Worm (Caenorhabditis elegans) whole organism, late embryonic: ENCODE measurements around the gene C34F11.1.

Source experiments
- K02D7.2 ChIP-seq: sonication (generic microtip); optimal IDR thresholded peaks from 2 replicates; lab custom pipeline; 2017; ENCODE audit warnings: mild to moderate bottlenecking, missing genetic modification characterization, missing compliant biosample characterization
- fkh-10 ChIP-seq: fragments of 150-350 bp; optimal IDR thresholded peaks from 2 replicates; lab custom pipeline; 2014; ENCODE audit warnings: missing biosample characterization, missing genetic modification reagents, missing genetic modification characterization
- hlh-30 ChIP-seq: sonication (generic microtip); optimal IDR thresholded peaks from 2 replicates; lab custom pipeline; 2017; ENCODE audit warnings: antibody characterized with exemption, missing genetic modification characterization, missing compliant biosample characterization; ENCODE audit not compliant: insufficient read depth
- unc-55 ChIP-seq: sonication (generic microtip); optimal IDR thresholded peaks from 2 replicates; lab custom pipeline; 2017; ENCODE audit warnings: missing biosample characterization, missing genetic modification reagents, missing genetic modification characterization

DNA sequence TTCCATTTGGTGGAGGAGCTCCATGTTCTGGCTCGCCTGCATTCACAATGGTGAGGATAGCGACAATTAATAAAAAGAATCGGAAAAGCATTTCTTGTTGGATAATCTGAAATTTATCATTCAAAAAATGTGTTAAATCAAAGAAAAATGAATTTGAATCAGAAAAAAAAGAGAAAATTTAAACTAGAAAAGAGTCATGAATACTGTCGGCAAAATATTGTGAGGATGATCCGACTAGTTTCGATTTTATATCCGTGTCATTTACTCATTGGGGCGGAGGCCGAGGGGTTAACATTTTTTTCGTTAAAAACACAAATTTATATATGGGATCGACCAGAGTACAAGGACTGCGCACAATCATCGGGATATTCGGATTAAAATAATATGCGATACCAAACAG lies 34.9 kb upstream of the C34F11.1 start, which contains the start of gene C27D6.12:
- no peak for TF ChIP-seq K02D7.2 (tag; lab: Kevin White, UChicago)
- no peak for TF ChIP-seq fkh-10
- TF ChIP-seq unc-55 (GFP tag; lab: Kevin White, UChicago) = no peak
- TF ChIP-seq hlh-30 (tag; lab: Kevin White, UChicago) = no peak
